Worm (Caenorhabditis elegans) whole organism, L1 larva: ENCODE data around the gene rips-1.

Experiments used
- C04F5.9 ChIP-seq: sonication (generic microtip); optimal IDR thresholded peaks from 2 replicates; lab custom pipeline; 2016; ENCODE audit warnings: missing genetic modification characterization, missing compliant biosample characterization
- aly-2 ChIP-seq: fragments of 150-350 bp; optimal IDR thresholded peaks from 2 replicates; lab custom pipeline; 2014; ENCODE audit warnings: missing biosample characterization, missing genetic modification characterization
- ceh-88 ChIP-seq: fragments of 200-800 bp; sonication (Bioruptor generic); IDR thresholded peaks from 2 replicates; pipeline ENCODE4 v1.3.6; 2022; ENCODE audit warnings: missing genetic modification characterization, missing compliant biosample characterization
- ces-1 ChIP-seq: fragments of 150-350 bp; optimal IDR thresholded peaks from 2 replicates; lab custom pipeline; 2014; ENCODE audit warnings: missing biosample characterization, missing genetic modification reagents, missing genetic modification characterization
- dsc-1 ChIP-seq: sonication (generic microtip); optimal IDR thresholded peaks from 2 replicates; lab custom pipeline; 2016; ENCODE audit warnings: mild to moderate bottlenecking, missing genetic modification characterization, missing compliant biosample characterization
- efl-1 ChIP-seq, 4 experiments: fragments of 150-350 bp; optimal IDR thresholded peaks in 3 of 4; peaks in 1 of 4; 1 replicate in 1 of 4; 2 replicates in 3 of 4; lab custom pipeline; 2014; ENCODE audit warnings: missing biosample characterization in 2 of 4, missing genetic modification characterization in 2 of 4, missing genetic modification reagents in 2 of 4
- elt-3 ChIP-seq, 6 experiments: fragments of 150-350 bp in 1 of 6; sonication (generic microtip); optimal IDR thresholded peaks; 2 replicates each; lab custom pipeline; 2017 to 2018; ENCODE audit warnings: missing biosample characterization in 6 of 6, missing genetic modification characterization in 6 of 6, inconsistent platforms in 1 of 6
- fkh-10 ChIP-seq: sonication (generic microtip); optimal IDR thresholded peaks from 2 replicates; lab custom pipeline; 2017; ENCODE audit warnings: missing biosample characterization, missing genetic modification reagents, missing genetic modification characterization
- fkh-4 ChIP-seq: sonication (generic microtip); optimal IDR thresholded peaks from 2 replicates; lab custom pipeline; 2016; ENCODE audit warnings: missing compliant biosample characterization, missing genetic modification characterization, borderline replicate concordance
- fos-1 ChIP-seq: fragments of 150-350 bp; optimal IDR thresholded peaks from 2 replicates; lab custom pipeline; 2014; ENCODE audit warnings: missing biosample characterization, missing genetic modification characterization
- hlh-17 ChIP-seq: fragments of 200-800 bp; sonication (Bioruptor generic); optimal IDR thresholded peaks from 2 replicates; lab custom pipeline; 2018; ENCODE audit warnings: missing genetic modification characterization, mild to moderate bottlenecking, missing compliant biosample characterization, moderate library complexity, borderline replicate concordance
- hpl-2 ChIP-seq: fragments of 150-350 bp; optimal IDR thresholded peaks from 2 replicates; lab custom pipeline; 2014; ENCODE audit warnings: missing biosample characterization, missing genetic modification reagents, missing genetic modification characterization
- lin-14 ChIP-seq: fragments of 200-800 bp; sonication (Bioruptor generic); optimal IDR thresholded peaks from 2 replicates; lab custom pipeline; 2018; ENCODE audit warnings: mild to moderate bottlenecking, missing genetic modification characterization, moderate library complexity, missing compliant biosample characterization
- lin-15B ChIP-seq: fragments of 150-350 bp; sonication (generic microtip); optimal IDR thresholded peaks from 3 replicates; lab custom pipeline; 2014; ENCODE audit warnings: missing biosample characterization, missing genetic modification characterization
- mab-9 ChIP-seq: fragments of 200-800 bp; sonication (Bioruptor generic); IDR thresholded peaks from 2 replicates; pipeline ENCODE4 v1.3.6; 2022; ENCODE audit warnings: missing genetic modification reagents, missing genetic modification characterization, missing compliant biosample characterization
- mep-1 ChIP-seq: fragments of 150-350 bp; optimal IDR thresholded peaks from 2 replicates; lab custom pipeline; 2014; ENCODE audit warnings: missing biosample characterization, missing genetic modification characterization
- nhr-28 ChIP-seq: fragments of 150-350 bp; optimal IDR thresholded peaks from 2 replicates; lab custom pipeline; 2014; ENCODE audit warnings: missing biosample characterization, missing genetic modification characterization
- nhr-71 ChIP-seq: sonication (generic microtip); optimal IDR thresholded peaks from 2 replicates; lab custom pipeline; 2016; ENCODE audit warnings: mild to moderate bottlenecking, missing genetic modification characterization, moderate library complexity, missing compliant biosample characterization
- nhr-84 ChIP-seq: sonication (generic microtip); optimal IDR thresholded peaks from 2 replicates; lab custom pipeline; 2017; ENCODE audit warnings: missing biosample characterization, missing genetic modification characterization
- nhr-85 ChIP-seq: sonication (generic microtip); peaks from one replicate; lab custom pipeline; 2016; ENCODE audit warnings: missing genetic modification characterization, inconsistent platforms, missing compliant biosample characterization
- pag-3 ChIP-seq: sonication (generic microtip); optimal IDR thresholded peaks from 2 replicates; lab custom pipeline; 2017; ENCODE audit warnings: missing genetic modification characterization, mild to moderate bottlenecking, missing compliant biosample characterization, antibody characterized with exemption, borderline replicate concordance; ENCODE audit not compliant: insufficient read depth
- pqm-1 ChIP-seq: sonication (generic microtip); optimal IDR thresholded peaks from 3 replicates; lab custom pipeline; 2017; ENCODE audit warnings: missing biosample characterization, missing genetic modification characterization
- rnt-1 ChIP-seq: sonication (generic microtip); optimal IDR thresholded peaks from 2 replicates; lab custom pipeline; 2016; ENCODE audit warnings: mild to moderate bottlenecking, missing genetic modification characterization, moderate library complexity, missing compliant biosample characterization
- sup-37 ChIP-seq: fragments of 200-800 bp; sonication (Bioruptor generic); optimal IDR thresholded peaks from 2 replicates; lab custom pipeline; 2018; ENCODE audit warnings: mild to moderate bottlenecking, missing genetic modification characterization, missing compliant biosample characterization
- tlp-1 ChIP-seq: fragments of 150-350 bp; optimal IDR thresholded peaks from 2 replicates; lab custom pipeline; 2014; ENCODE audit warnings: missing biosample characterization, missing genetic modification characterization
- unc-98 ChIP-seq: fragments of 200-800 bp; sonication (Bioruptor generic); IDR thresholded peaks from 2 replicates; pipeline ENCODE4 v1.3.6; 2022; ENCODE audit warnings: missing genetic modification characterization, missing compliant biosample characterization
- vab-15 ChIP-seq: sonication (generic microtip); optimal IDR thresholded peaks from 2 replicates; lab custom pipeline; 2017; ENCODE audit warnings: missing genotype, mild to moderate bottlenecking, missing genetic modification characterization, missing compliant biosample characterization
- xbp-1 ChIP-seq: sonication (generic microtip); optimal IDR thresholded peaks from 2 replicates; lab custom pipeline; 2016; ENCODE audit warnings: missing genetic modification characterization, missing compliant biosample characterization

rips-1 gene

DNA sequence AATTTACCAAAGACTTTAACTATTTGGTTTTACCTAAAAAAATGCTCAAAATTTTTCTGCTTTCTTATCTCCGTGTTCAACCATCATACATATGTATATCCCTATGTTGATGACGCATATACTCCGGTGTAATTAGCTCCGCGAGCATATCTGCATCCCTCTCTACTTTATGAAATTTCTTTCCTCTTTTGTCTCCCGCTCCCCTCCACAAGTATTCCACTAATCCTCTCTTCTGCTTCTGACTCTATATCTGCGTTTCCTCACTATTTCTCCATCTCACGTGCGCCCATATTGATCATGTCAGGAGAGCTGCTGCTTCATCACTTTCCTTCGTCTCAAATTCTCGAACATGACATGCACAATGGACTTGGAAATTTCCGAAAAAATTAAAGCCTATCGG is 43.1 kb downstream of the rips-1 start, which contains the start of gene H10D18.1 (continued):
- TF ChIP-seq aly-2 (tag; lab: Kevin White, UChicago) (no peak), rnt-1 (tag; lab: Kevin White, UChicago) (no peak), mep-1 (tag; lab: Kevin White, UChicago) (peak; percentile 6), nhr-84 (tag; lab: Kevin White, UChicago) (no peak), nhr-71 (tag; lab: Kevin White, UChicago) (peak; percentile 51), hlh-17 (no peak), vab-15 (tag; lab: Kevin White, UChicago) (no peak), pqm-1 (tag; lab: Kevin White, UChicago) (no peak), unc-98 (GFP tag; lab: Robert Waterston, UW) (no peak), elt-3 (tag; optimal IDR thresholded peaks at IDR 0.05; lab: Kevin White, UChicago) (no peak), ces-1 (GFP tag; lab: Kevin White, UChicago) (no peak), xbp-1 (tag; lab: Kevin White, UChicago) (no peak), lin-14 (GFP tag; lab: Kevin White, UChicago) (peak; percentile 67), fos-1 (tag; lab: Kevin White, UChicago) (peak; percentile 5), ceh-88 (GFP tag; lab: Robert Waterston, UW) (no peak), hpl-2 (GFP tag; lab: Kevin White, UChicago) (no peak), sup-37 (GFP tag; lab: Kevin White, UChicago) (no peak), fkh-10 (GFP tag; lab: Kevin White, UChicago) (no peak), mab-9 (GFP tag; lab: Robert Waterston, UW) (no peak), tlp-1 (tag; lab: Kevin White, UChicago) (no peak), nhr-28 (no peak), pag-3 (no peak), C04F5.9 (tag; lab: Kevin White, UChicago) (no peak), lin-15B (tag; lab: Kevin White, UChicago) (no peak)
- TF ChIP-seq, all 84 proteins: peak for 12

DNA sequence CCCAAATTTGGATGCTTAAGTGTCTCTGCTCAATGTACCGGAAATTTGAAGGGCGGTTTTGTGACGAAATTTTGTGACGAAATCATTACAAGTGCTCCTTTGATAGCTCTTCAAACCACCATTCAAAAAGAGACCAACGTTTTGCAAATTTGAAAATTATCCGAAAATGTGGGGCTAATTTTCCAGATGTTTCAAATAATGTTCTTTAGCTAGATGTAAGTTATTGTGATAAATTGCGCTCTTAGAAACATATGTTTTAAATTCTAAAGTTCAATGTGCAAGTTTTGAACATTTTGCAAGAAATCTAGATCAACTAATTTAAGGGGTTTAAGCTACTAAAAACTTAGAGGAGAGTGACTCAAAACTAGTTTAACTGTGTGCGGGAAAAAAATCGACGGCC is 49.1 kb downstream of the rips-1 start:
- peak; percentile 88 for TF ChIP-seq fkh-4 (tag; lab: Kevin White, UChicago)
- peak; percentile 91 for TF ChIP-seq dsc-1 (tag; lab: Kevin White, UChicago)
- TF ChIP-seq efl-1 (optimal IDR thresholded peaks at IDR 0.05; lab: Kevin White, UChicago): no peak
- no peak for TF ChIP-seq efl-1 (GFP tag; optimal IDR thresholded peaks at IDR 0.05 in 1 of 2; lab: Kevin White, UChicago)
- TF ChIP-seq nhr-85: peak; percentile 15
